Worm (Caenorhabditis elegans): ENCODE data around the gene spch-1.

DNA sequence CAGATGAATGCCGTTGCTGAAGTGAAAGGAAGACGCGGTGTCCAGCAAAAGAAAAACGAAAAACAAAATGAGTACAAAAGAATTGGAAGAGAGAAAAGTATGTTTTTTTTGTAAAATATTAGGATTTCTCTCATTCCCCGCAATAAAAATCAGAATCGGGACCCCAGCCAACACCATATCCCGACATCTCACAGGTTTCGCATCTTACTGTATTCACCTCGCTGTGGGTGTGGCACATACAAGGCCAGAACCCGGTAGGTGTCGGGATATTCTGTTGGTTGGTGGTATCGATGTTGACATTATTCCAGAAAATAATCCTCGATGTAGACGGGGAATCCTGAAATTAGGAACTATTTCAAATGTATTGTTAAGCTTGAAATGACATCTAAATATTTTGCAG, 5.4 kb upstream of the spch-1 start:
- TF ChIP-seq dao-5 (tag; optimal IDR thresholded peaks at IDR 0.05) (no peak), him-1 (tag; optimal IDR thresholded peaks at IDR 0.05) (no peak), W03F9.2 (tag; optimal IDR thresholded peaks at IDR 0.05) (no peak)

Measured in whole organism, L4/young adult.